Fruit fly (Drosophila melanogaster) whole organism, prepupa: ENCODE data around the gene nonA.

ENCODE experiments used
- Blimp-1 ChIP-seq: fragments of 200-800 bp; sonication (Bioruptor generic); optimal IDR thresholded peaks from 3 replicates; lab custom pipeline; 2017; ENCODE audit warnings: missing biosample characterization, missing genetic modification characterization, mild to moderate bottlenecking, moderate library complexity, missing genetic modification reagents
- CG10631 ChIP-seq: fragments of 200-800 bp; sonication (Bioruptor generic); optimal IDR thresholded peaks from 2 replicates; lab custom pipeline; 2016; ENCODE audit warnings: missing biosample characterization, missing genetic modification characterization
- CG10669 ChIP-seq: fragments of 200-800 bp; sonication (Bioruptor generic); optimal IDR thresholded peaks from 3 replicates; lab custom pipeline; 2018; ENCODE audit warnings: missing biosample characterization, mild to moderate bottlenecking, missing genetic modification characterization, moderate library complexity
- CG11294 ChIP-seq: fragments of 200-800 bp; sonication (Bioruptor generic); IDR thresholded peaks from 2 replicates; pipeline ENCODE4 v1.3.6; 2022; ENCODE audit warnings: missing biosample characterization, missing genetic modification characterization
- CG11762 ChIP-seq: fragments of 200-800 bp; sonication (Bioruptor generic); optimal IDR thresholded peaks from 3 replicates; lab custom pipeline; 2016; ENCODE audit warnings: missing biosample characterization, missing genetic modification characterization; ENCODE audit not compliant: insufficient read depth
- CG11902 ChIP-seq: fragments of 200-800 bp; sonication (Bioruptor generic); optimal IDR thresholded peaks from 3 replicates; lab custom pipeline; 2016; ENCODE audit warnings: missing biosample characterization, missing genetic modification characterization
- CG15336 ChIP-seq: fragments of 200-800 bp; sonication (Bioruptor generic); IDR thresholded peaks from 2 replicates; pipeline ENCODE4 v1.3.6; 2022; ENCODE audit warnings: missing biosample characterization, missing genetic modification characterization
- CG1621 ChIP-seq: fragments of 200-800 bp; sonication (Bioruptor generic); optimal IDR thresholded peaks from 3 replicates; lab custom pipeline; 2018; ENCODE audit warnings: missing biosample characterization, mild to moderate bottlenecking, missing genetic modification characterization
- CG16779 ChIP-seq: fragments of 200-800 bp; sonication (Bioruptor generic); optimal IDR thresholded peaks from 3 replicates; lab custom pipeline; 2017; ENCODE audit warnings: missing biosample characterization, mild to moderate bottlenecking, missing genetic modification characterization
- CG3032 ChIP-seq: fragments of 200-800 bp; optimal IDR thresholded peaks from 2 replicates; lab custom pipeline; 2019; ENCODE audit warnings: missing biosample characterization, mild to moderate bottlenecking, missing genetic modification characterization, moderate library complexity
- CG31627 ChIP-seq: fragments of 200-800 bp; sonication (Bioruptor generic); optimal IDR thresholded peaks from 3 replicates; lab custom pipeline; 2016; ENCODE audit warnings: missing biosample characterization, missing genetic modification characterization
- CG34406 ChIP-seq: fragments of 200-800 bp; sonication (Bioruptor generic); optimal IDR thresholded peaks from 3 replicates; lab custom pipeline; 2016; ENCODE audit warnings: missing biosample characterization, missing genetic modification characterization
- CG3919 ChIP-seq: fragments of 200-800 bp; sonication (Bioruptor generic); optimal IDR thresholded peaks from 3 replicates; lab custom pipeline; 2016; ENCODE audit warnings: missing biosample characterization, missing genetic modification characterization
- CG6163 ChIP-seq: fragments of 200-800 bp; sonication (Bioruptor generic); IDR thresholded peaks from 3 replicates; pipeline ENCODE4 v1.3.6; 2022; ENCODE audit warnings: missing biosample characterization, missing genetic modification characterization
- CG6276 ChIP-seq: fragments of 200-800 bp; sonication (Bioruptor generic); optimal IDR thresholded peaks from 2 replicates; lab custom pipeline; 2017; ENCODE audit warnings: missing biosample characterization, mild to moderate bottlenecking, missing genetic modification characterization
- CG6792 ChIP-seq: fragments of 200-800 bp; sonication (Bioruptor generic); optimal IDR thresholded peaks from 3 replicates; lab custom pipeline; 2016; ENCODE audit warnings: missing biosample characterization, missing genetic modification characterization
- CG6808 ChIP-seq: fragments of 200-800 bp; sonication (Bioruptor generic); optimal IDR thresholded peaks from 3 replicates; lab custom pipeline; 2017; ENCODE audit warnings: missing biosample characterization, missing genetic modification characterization, mild to moderate bottlenecking, moderate library complexity, missing genetic modification reagents
- CG7368 ChIP-seq: fragments of 200-800 bp; sonication (Bioruptor generic); optimal IDR thresholded peaks from 3 replicates; lab custom pipeline; 2016; ENCODE audit warnings: missing biosample characterization, missing genetic modification characterization
- CG8119 ChIP-seq: fragments of 200-800 bp; sonication (Bioruptor generic); IDR thresholded peaks from 3 replicates; pipeline ENCODE4 v1.3.6; 2022; ENCODE audit warnings: missing biosample characterization, missing genetic modification characterization
- CG9139 ChIP-seq: fragments of 200-800 bp; sonication (Bioruptor generic); optimal IDR thresholded peaks from 3 replicates; lab custom pipeline; 2017; ENCODE audit warnings: missing biosample characterization, mild to moderate bottlenecking, missing genetic modification characterization
- Eip75B ChIP-seq: fragments of 200-800 bp; sonication (Bioruptor generic); optimal IDR thresholded peaks from 3 replicates; lab custom pipeline; 2016; ENCODE audit warnings: missing biosample characterization, missing genetic modification characterization
- Eip78C ChIP-seq: fragments of 200-800 bp; sonication (Bioruptor generic); peaks from one replicate; lab custom pipeline; 2016; ENCODE audit warnings: missing biosample characterization, missing genetic modification characterization
- Eip93F ChIP-seq: fragments of 200-800 bp; sonication (Bioruptor generic); optimal IDR thresholded peaks from 2 replicates; lab custom pipeline; 2016; ENCODE audit warnings: missing biosample characterization, mild to moderate bottlenecking, missing genetic modification characterization
- Ets21C ChIP-seq: fragments of 200-800 bp; sonication (Bioruptor generic); optimal IDR thresholded peaks from 3 replicates; lab custom pipeline; 2016; ENCODE audit warnings: missing biosample characterization, missing genetic modification characterization
- Ets96B ChIP-seq: fragments of 200-800 bp; optimal IDR thresholded peaks from 2 replicates; lab custom pipeline; 2019; ENCODE audit warnings: missing biosample characterization, mild to moderate bottlenecking, missing genetic modification characterization, moderate library complexity
- Gug ChIP-seq: fragments of 200-800 bp; sonication (Bioruptor generic); IDR thresholded peaks from 2 replicates; pipeline ENCODE4 v1.3.6; 2022; ENCODE audit warnings: missing biosample characterization, missing genetic modification characterization
- Hr38 ChIP-seq: sonication (Bioruptor generic); optimal IDR thresholded peaks from 2 replicates; lab custom pipeline; 2016; ENCODE audit warnings: missing biosample characterization, missing genetic modification characterization
- Hr39 ChIP-seq: fragments of 200-800 bp; sonication (Bioruptor generic); optimal IDR thresholded peaks from 2 replicates; lab custom pipeline; 2016; ENCODE audit warnings: missing biosample characterization, missing genetic modification characterization
- Hr4 ChIP-seq: fragments of 200-800 bp; sonication (Bioruptor generic); optimal IDR thresholded peaks from 3 replicates; lab custom pipeline; 2016; ENCODE audit warnings: missing biosample characterization, missing genetic modification characterization
- Met ChIP-seq: fragments of 200-800 bp; sonication (Bioruptor generic); optimal IDR thresholded peaks from 3 replicates; lab custom pipeline; 2016; ENCODE audit warnings: missing biosample characterization, missing genetic modification characterization
- OdsH ChIP-seq: fragments of 200-800 bp; sonication (Bioruptor generic); optimal IDR thresholded peaks from 3 replicates; lab custom pipeline; 2016; ENCODE audit warnings: missing biosample characterization, missing genetic modification characterization
- Smox ChIP-seq: fragments of 200-800 bp; sonication (Bioruptor generic); optimal IDR thresholded peaks from 3 replicates; lab custom pipeline; 2016; ENCODE audit warnings: missing biosample characterization, missing genetic modification characterization
- Sox102F ChIP-seq: fragments of 200-800 bp; sonication (Bioruptor generic); optimal IDR thresholded peaks from 2 replicates; lab custom pipeline; 2016; ENCODE audit warnings: missing biosample characterization, mild to moderate bottlenecking, missing genetic modification characterization
- Sox14 ChIP-seq: fragments of 200-800 bp; sonication (Bioruptor generic); optimal IDR thresholded peaks from 3 replicates; lab custom pipeline; 2016; ENCODE audit warnings: missing biosample characterization, missing genetic modification characterization
- acj6 ChIP-seq: fragments of 200-800 bp; sonication (Bioruptor generic); optimal IDR thresholded peaks from 3 replicates; lab custom pipeline; 2016; ENCODE audit warnings: missing biosample characterization, missing genetic modification characterization
- cyc ChIP-seq: fragments of 200-800 bp; sonication (Bioruptor generic); optimal IDR thresholded peaks from 3 replicates; lab custom pipeline; 2016; ENCODE audit warnings: missing biosample characterization, missing genetic modification characterization
- dac ChIP-seq: fragments of 200-800 bp; sonication (Bioruptor generic); optimal IDR thresholded peaks from 2 replicates; lab custom pipeline; 2017; ENCODE audit warnings: missing biosample characterization, mild to moderate bottlenecking, missing genetic modification characterization
- dsx ChIP-seq: fragments of 200-800 bp; optimal IDR thresholded peaks from 3 replicates; lab custom pipeline; 2019; ENCODE audit warnings: missing biosample characterization, mild to moderate bottlenecking, missing genetic modification characterization, moderate library complexity; ENCODE audit not compliant: poor library complexity, severe bottlenecking
- eg ChIP-seq: fragments of 200-800 bp; sonication (Bioruptor generic); IDR thresholded peaks from 3 replicates; pipeline ENCODE4 v1.3.6; 2022; ENCODE audit warnings: missing biosample characterization, missing genetic modification characterization
- fd59A ChIP-seq: fragments of 200-800 bp; sonication (Bioruptor generic); optimal IDR thresholded peaks from 2 replicates; lab custom pipeline; 2017; ENCODE audit warnings: missing biosample characterization, mild to moderate bottlenecking, missing genetic modification characterization, missing genetic modification reagents
- fd85E ChIP-seq: fragments of 200-800 bp; sonication (Bioruptor generic); optimal IDR thresholded peaks from 3 replicates; lab custom pipeline; 2016; ENCODE audit warnings: missing biosample characterization, missing genetic modification characterization
- fkh ChIP-seq: fragments of 200-800 bp; sonication (Bioruptor generic); optimal IDR thresholded peaks from 3 replicates; lab custom pipeline; 2017; ENCODE audit warnings: missing biosample characterization, mild to moderate bottlenecking, missing genetic modification characterization, moderate library complexity
- net ChIP-seq: fragments of 200-800 bp; sonication (Bioruptor generic); optimal IDR thresholded peaks from 3 replicates; lab custom pipeline; 2016; ENCODE audit warnings: missing biosample characterization, missing genetic modification characterization
- spab ChIP-seq: fragments of 200-800 bp; sonication (Bioruptor generic); optimal IDR thresholded peaks from 2 replicates; lab custom pipeline; 2017; ENCODE audit warnings: missing biosample characterization, mild to moderate bottlenecking, missing genetic modification characterization, missing genetic modification reagents
- ss ChIP-seq, 2 experiments: fragments of 200-800 bp; sonication (Bioruptor generic); optimal IDR thresholded peaks; 2 replicates in 1 of 2; 3 replicates in 1 of 2; lab custom pipeline; 2017 to 2018; ENCODE audit warnings: mild to moderate bottlenecking in 2 of 2, missing biosample characterization in 2 of 2, missing genetic modification characterization in 2 of 2, moderate library complexity in 1 of 2
- svp ChIP-seq: fragments of 200-800 bp; sonication (Bioruptor generic); peaks from one replicate; lab custom pipeline; 2016; ENCODE audit warnings: missing biosample characterization, missing genetic modification characterization
- vri ChIP-seq: fragments of 200-800 bp; sonication (Bioruptor generic); optimal IDR thresholded peaks from 3 replicates; lab custom pipeline; 2016; ENCODE audit warnings: missing biosample characterization, mild to moderate bottlenecking, missing genetic modification characterization

nonA gene

DNA sequence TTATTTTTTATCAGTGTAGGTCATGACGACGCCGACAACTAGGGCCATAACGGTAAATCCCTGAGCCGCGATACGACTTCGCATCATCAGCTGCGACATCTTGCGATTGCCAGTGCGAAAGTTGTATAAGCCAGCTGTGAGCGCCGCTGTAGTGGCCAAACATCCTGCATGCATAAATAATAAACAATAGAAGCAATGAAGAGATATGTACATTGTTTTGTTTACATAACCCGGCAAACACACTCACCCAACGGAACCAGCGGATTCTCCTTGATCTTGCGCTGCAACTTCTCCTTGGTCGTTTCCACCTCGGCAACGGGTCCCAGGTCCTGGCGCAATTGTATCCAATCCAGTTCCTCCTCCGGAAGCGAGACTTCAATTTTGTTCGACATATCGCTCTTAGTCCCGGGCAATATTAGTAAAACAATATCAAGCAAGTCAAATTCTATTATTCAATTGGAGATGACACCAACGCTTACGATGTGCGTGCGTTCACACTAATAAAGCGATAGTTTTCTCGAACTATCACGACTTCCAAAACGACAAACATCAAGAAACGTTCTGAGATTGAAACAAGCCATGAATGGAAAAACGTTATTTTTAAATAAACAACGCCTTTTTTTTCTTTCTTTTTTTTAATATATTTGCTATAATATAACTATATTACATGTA is 29.7 kb upstream of the nonA start:
- TF ChIP-seq Ets21C (GFP tag; lab: Kevin White, UChicago) (no peak), Hr39 (GFP tag; lab: Kevin White, UChicago) (no peak), fkh (GFP tag; lab: Kevin White, UChicago) (peak; percentile 90), Eip78C (GFP tag; lab: Kevin White, UChicago) (peak; percentile 59)

DNA sequence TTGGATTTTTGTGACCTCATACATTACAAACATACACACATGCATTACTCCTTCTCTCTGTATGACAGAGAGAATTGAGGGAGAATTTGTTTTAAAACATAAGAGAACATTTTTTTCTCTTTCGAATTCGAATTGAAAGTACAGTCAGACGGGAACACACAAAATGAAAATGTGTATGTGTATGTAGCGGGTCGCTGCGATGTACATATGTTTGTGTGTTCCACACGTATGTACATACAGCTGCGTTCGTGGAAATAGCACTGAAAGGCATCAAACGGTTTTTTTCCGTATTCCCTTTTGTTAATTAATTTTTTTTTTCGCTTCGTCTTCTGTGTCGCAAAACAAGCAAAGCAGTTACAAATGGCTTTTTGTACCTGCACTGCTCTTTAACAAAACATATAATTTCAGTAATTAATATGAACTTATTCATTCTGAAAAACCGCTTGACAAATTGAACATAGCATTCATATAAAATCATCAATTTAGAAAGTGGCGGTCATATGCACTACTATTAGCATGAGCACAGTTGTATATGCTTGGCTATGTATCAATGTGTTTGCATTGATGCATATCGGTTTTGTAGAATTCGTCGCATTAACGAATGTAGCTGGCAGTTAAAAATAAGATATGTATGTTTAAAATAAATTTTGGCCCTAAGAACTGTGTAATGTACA is 28.6 kb upstream of the nonA start:
- TF ChIP-seq Hr4 (peak; percentile 97), Ets96B (tag; lab: Kevin White, UChicago) (peak; percentile 95), fd59A (GFP tag; lab: Kevin White, UChicago) (peak; percentile 97), CG15336 (GFP tag; lab: Robert Waterston, UW) (peak; percentile 97), fkh (GFP tag; lab: Kevin White, UChicago) (peak; percentile 95), CG11762 (GFP tag; lab: Kevin White, UChicago) (peak; percentile 90), Eip93F (peak; percentile 88), acj6 (GFP tag; lab: Kevin White, UChicago) (peak; percentile 94), Blimp-1 (GFP tag; lab: Kevin White, UChicago) (peak; percentile 91), CG8119 (GFP tag; lab: Robert Waterston, UW) (peak; percentile 97), CG3032 (tag; lab: Kevin White, UChicago) (peak; percentile 97), ss (GFP tag; optimal IDR thresholded peaks at IDR 0.05; lab: Kevin White, UChicago) (peak; percentile 95 to 98), svp (GFP tag; lab: Kevin White, UChicago) (peak; percentile 98), Gug (GFP tag; lab: Robert Waterston, UW) (peak; percentile 92), CG1621 (peak; percentile 95), net (peak; percentile 95), eg (GFP tag; lab: Robert Waterston, UW) (peak; percentile 94), CG10669 (GFP tag; lab: Kevin White, UChicago) (peak; percentile 98), CG3919 (peak; percentile 93), CG6163 (GFP tag; lab: Robert Waterston, UW) (peak; percentile 91), fd85E (peak; percentile 81), CG7368 (peak; percentile 93), Eip75B (peak; percentile 97), dac (peak; percentile 97), CG6276 (peak; percentile 98), Hr38 (GFP tag; lab: Kevin White, UChicago) (no peak), dsx (GFP tag; lab: Kevin White, UChicago) (peak; percentile 93), Met (GFP tag; lab: Kevin White, UChicago) (peak; percentile 97), CG34406 (GFP tag; lab: Kevin White, UChicago) (peak; percentile 96), CG16779 (peak; percentile 95), CG11902 (peak; percentile 87), CG9139 (GFP tag; lab: Kevin White, UChicago) (peak; percentile 95), Smox (GFP tag; lab: Kevin White, UChicago) (peak; percentile 96), vri (GFP tag; lab: Kevin White, UChicago) (peak; percentile 91), Sox102F (GFP tag; lab: Kevin White, UChicago) (peak; percentile 97), CG31627 (peak; percentile 96), CG11294 (GFP tag; lab: Robert Waterston, UW) (peak; percentile 92), Sox14 (GFP tag; lab: Kevin White, UChicago) (peak; percentile 98), OdsH (peak; percentile 95), Eip78C (GFP tag; lab: Kevin White, UChicago) (peak; percentile 99), CG6808 (GFP tag; lab: Kevin White, UChicago) (peak; percentile 97), CG10631 (peak; percentile 95), CG6792 (GFP tag; lab: Kevin White, UChicago) (peak; percentile 94), cyc (GFP tag; lab: Kevin White, UChicago) (peak; percentile 95), spab (GFP tag; lab: Kevin White, UChicago) (peak; percentile 96)
